Fruit fly (Drosophila melanogaster): Measurements from ENCODE around the gene Dtd.

Gene Dtd

DNA sequence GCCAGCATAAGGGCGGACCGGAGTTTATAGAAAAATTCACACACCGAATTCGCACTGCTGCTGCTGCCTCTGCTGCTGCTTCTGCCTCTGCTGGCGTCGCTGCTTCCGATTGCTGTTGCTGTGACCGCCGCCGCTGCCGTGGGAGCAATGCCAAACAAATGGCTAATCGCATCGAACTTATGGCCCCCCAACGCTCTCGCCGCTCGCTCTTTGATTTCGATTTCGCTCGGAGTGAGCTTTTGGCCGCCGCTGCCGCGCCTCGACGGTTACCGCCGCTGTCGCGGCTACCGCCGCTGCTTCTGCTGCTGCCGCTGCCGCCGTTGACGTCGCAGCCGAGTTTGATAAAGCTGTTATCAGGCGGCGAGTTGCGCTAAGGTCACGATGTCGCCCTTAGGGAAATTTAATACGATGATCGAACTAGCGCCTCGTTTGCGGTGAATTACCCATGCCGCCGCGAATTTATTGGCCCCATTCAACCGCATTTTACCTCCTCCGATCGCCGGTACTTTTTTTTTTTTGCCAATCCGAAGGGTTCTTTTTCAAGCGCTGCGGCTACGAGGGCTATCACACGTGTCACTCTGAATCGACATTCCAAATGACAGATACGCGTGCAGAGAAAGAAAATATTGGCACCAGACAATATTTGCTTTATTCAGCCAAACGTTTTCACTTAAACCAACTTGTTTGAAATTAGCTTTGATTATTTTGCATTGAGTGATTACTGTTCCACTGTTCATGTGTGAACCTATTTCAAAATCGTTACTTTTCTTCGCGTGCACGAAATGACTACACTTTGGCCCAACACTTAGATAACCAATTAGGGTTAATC is 28.4 kb downstream of the Dtd start (continued):
- TF ChIP-seq dati (GFP tag; IDR thresholded peaks at IDR 0.05) (0 out of 2 replicates have a peak, but pooled peaks have one; percentile 10), D19A (tag; optimal IDR thresholded peaks at IDR 0.05) (peak; percentile 18), CG4730 (GFP tag; IDR thresholded peaks at IDR 0.05) (peak; percentile 78), YL-1 (GFP tag; optimal IDR thresholded peaks at IDR 0.05) (no peak), CG11504 (tag; optimal IDR thresholded peaks at IDR 0.05) (peak; percentile 73), pan (optimal IDR thresholded peaks at IDR 0.05) (no peak), pan (GFP tag; optimal IDR thresholded peaks at IDR 0.05 in 1 of 2, IDR thresholded peaks at IDR 0.05 in 1 of 2) (peak in 1 of 2 experiments; percentile 85), Neu2 (GFP tag; optimal IDR thresholded peaks at IDR 0.05; ENCODE audit: borderline replicate concordance) (peak; percentile 41), CG6813 (GFP tag; optimal IDR thresholded peaks at IDR 0.05) (peak; percentile 63), bab2 (GFP tag; optimal IDR thresholded peaks at IDR 0.05) (peak; percentile 47), CG6689 (GFP tag; IDR thresholded peaks at IDR 0.05) (peak; percentile 75), CkIIα-i1 (GFP tag; IDR thresholded peaks at IDR 0.05) (no peak), CG14965 (GFP tag; optimal IDR thresholded peaks at IDR 0.05; ENCODE audit: borderline replicate concordance) (no peak), CG7963 (GFP tag; IDR thresholded peaks at IDR 0.05; ENCODE audit: partially characterized antibody) (no peak), NK7.1 (GFP tag; optimal IDR thresholded peaks at IDR 0.05) (peak; percentile 22), Xbp1 (GFP tag; optimal IDR thresholded peaks at IDR 0.05) (peak; percentile 68), bbx (GFP tag; IDR thresholded peaks at IDR 0.05; ENCODE audit: partially characterized antibody) (no peak), gt (GFP tag; IDR thresholded peaks at IDR 0.05) (0 out of 2 replicates have a peak, but pooled peaks have one; percentile 32), CG11560 (tag; IDR thresholded peaks at IDR 0.05) (peak; percentile 64), CG14860 (GFP tag; IDR thresholded peaks at IDR 0.05; ENCODE audit: partially characterized antibody) (no peak), fu2 (GFP tag; optimal IDR thresholded peaks at IDR 0.05) (peak; percentile 46), chif (GFP tag; optimal IDR thresholded peaks at IDR 0.05) (peak; percentile 20 to 63), CG5245 (GFP tag; optimal IDR thresholded peaks at IDR 0.05) (peak; percentile 56), tna (GFP tag; IDR thresholded peaks at IDR 0.05; ENCODE audit: partially characterized antibody) (no peak), CoRest (tag; optimal IDR thresholded peaks at IDR 0.05) (peak; percentile 73), Hr51 (GFP tag; optimal IDR thresholded peaks at IDR 0.05) (peak; percentile 48 to 53), sob (GFP tag; IDR thresholded peaks at IDR 0.05) (peak; percentile 85), Usf (GFP tag; optimal IDR thresholded peaks at IDR 0.05) (no peak), CG4707 (GFP tag; optimal IDR thresholded peaks at IDR 0.05) (no peak), CG31441 (GFP tag; IDR thresholded peaks at IDR 0.05) (peak; percentile 52; the same call in 1 of the 2 replicates), CG10959 (GFP tag; IDR thresholded peaks at IDR 0.05) (peak; percentile 47; the same call in 1 of the 2 replicates), HmgD (GFP tag; optimal IDR thresholded peaks at IDR 0.05) (no peak), tgo (GFP tag; IDR thresholded peaks at IDR 0.05) (peak; percentile 85), CG13894 (tag; optimal IDR thresholded peaks at IDR 0.05) (peak; percentile 21), CG6765 (GFP tag; optimal IDR thresholded peaks at IDR 0.05) (no peak), insv (GFP tag; optimal IDR thresholded peaks at IDR 0.05) (no peak), gsb-n (tag; optimal IDR thresholded peaks at IDR 0.05) (no peak), her (GFP tag; optimal IDR thresholded peaks at IDR 0.05) (peak; percentile 57), ranshi (GFP tag; IDR thresholded peaks at IDR 0.05) (peak; percentile 85), HLH54F (GFP tag; optimal IDR thresholded peaks at IDR 0.05) (peak; percentile 68), Six4 (GFP tag; optimal IDR thresholded peaks at IDR 0.05) (peak; percentile 40), HmgZ (tag; optimal IDR thresholded peaks at IDR 0.05) (peak; percentile 49), CG30403 (GFP tag; optimal IDR thresholded peaks at IDR 0.05) (peak; percentile 64), sim (GFP tag; IDR thresholded peaks at IDR 0.05) (no peak), tap (tag; optimal IDR thresholded peaks at IDR 0.05) (peak; percentile 45), CG7271 (tag; optimal IDR thresholded peaks at IDR 0.05) (no peak), CG15011 (GFP tag; optimal IDR thresholded peaks at IDR 0.05) (peak; percentile 40), lov (optimal IDR thresholded peaks at IDR 0.05) (no peak), lov (GFP tag; IDR thresholded peaks at IDR 0.05) (no peak)

Measured in whole organism, embryonic.